Worm (Caenorhabditis elegans) whole organism, L1 larva: ENCODE data around the gene srab-12.

Experiments used
- ceh-8 ChIP-seq: fragments of 200-800 bp; sonication (Bioruptor generic); optimal IDR thresholded peaks from 2 replicates; lab custom pipeline; 2018; ENCODE audit warnings: mild to moderate bottlenecking, missing genetic modification characterization, moderate library complexity, missing compliant biosample characterization
- lin-35 ChIP-seq, 2 experiments: fragments of 150-350 bp; optimal IDR thresholded peaks; 2 replicates each; lab custom pipeline; 2014; ENCODE audit warnings: missing biosample characterization in 2 of 2, missing genetic modification characterization in 2 of 2, missing genetic modification reagents in 2 of 2
- lsy-2 ChIP-seq, 2 experiments: fragments of 150-350 bp; optimal IDR thresholded peaks; 2 replicates each; lab custom pipeline; 2014; ENCODE audit warnings: missing biosample characterization in 2 of 2, missing genetic modification characterization in 2 of 2
- nhr-28 ChIP-seq: fragments of 150-350 bp; optimal IDR thresholded peaks from 2 replicates; lab custom pipeline; 2014; ENCODE audit warnings: missing biosample characterization, missing genetic modification characterization

DNA sequence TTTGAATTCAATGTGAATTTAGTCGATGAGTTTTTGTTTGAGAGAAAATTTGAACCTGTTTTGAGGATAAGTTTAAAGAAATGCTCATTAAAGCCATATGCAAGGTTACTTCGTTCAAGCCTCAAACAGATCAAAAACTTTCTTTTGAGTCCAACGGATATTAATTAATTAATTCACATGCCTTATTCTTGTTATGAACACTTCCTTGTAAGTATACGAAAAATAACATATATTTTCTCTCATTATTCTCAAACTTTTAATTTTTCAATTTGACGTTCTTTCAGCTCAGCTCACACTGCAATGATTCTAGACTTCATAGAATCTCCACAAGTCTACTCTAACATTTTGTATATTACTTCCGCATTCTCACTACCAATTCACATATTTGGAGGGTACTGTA is 44.9 kb upstream of the srab-12 start, which contains the start of gene srh-304:
- TF ChIP-seq ceh-8: no peak
- no peak for TF ChIP-seq lin-35 (GFP tag; optimal IDR thresholded peaks at IDR 0.05; lab: Kevin White, UChicago)
- no peak for TF ChIP-seq lsy-2 (tag; optimal IDR thresholded peaks at IDR 0.05; lab: Kevin White, UChicago)
- TF ChIP-seq nhr-28: no peak
